Fruit fly (Drosophila melanogaster) whole organism, prepupa: Measurements from ENCODE around the gene Clc.

Experiments used
- Blimp-1 ChIP-seq: fragments of 200-800 bp; sonication (Bioruptor generic); optimal IDR thresholded peaks from 3 replicates; lab custom pipeline; 2017; ENCODE audit warnings: missing biosample characterization, missing genetic modification characterization, mild to moderate bottlenecking, moderate library complexity, missing genetic modification reagents
- CG10669 ChIP-seq: fragments of 200-800 bp; sonication (Bioruptor generic); optimal IDR thresholded peaks from 3 replicates; lab custom pipeline; 2018; ENCODE audit warnings: missing biosample characterization, mild to moderate bottlenecking, missing genetic modification characterization, moderate library complexity
- CG6854 ChIP-seq: fragments of 200-800 bp; sonication (Bioruptor generic); optimal IDR thresholded peaks from 2 replicates; lab custom pipeline; 2017; ENCODE audit warnings: missing biosample characterization, mild to moderate bottlenecking, missing genetic modification characterization
- Eip93F ChIP-seq: fragments of 200-800 bp; sonication (Bioruptor generic); optimal IDR thresholded peaks from 2 replicates; lab custom pipeline; 2016; ENCODE audit warnings: missing biosample characterization, mild to moderate bottlenecking, missing genetic modification characterization
- Hr39 ChIP-seq: fragments of 200-800 bp; sonication (Bioruptor generic); optimal IDR thresholded peaks from 2 replicates; lab custom pipeline; 2016; ENCODE audit warnings: missing biosample characterization, missing genetic modification characterization
- achi ChIP-seq: fragments of 200-800 bp; sonication (Bioruptor generic); optimal IDR thresholded peaks from 3 replicates; lab custom pipeline; 2016; ENCODE audit warnings: missing biosample characterization, missing genetic modification characterization
- fkh ChIP-seq: fragments of 200-800 bp; sonication (Bioruptor generic); optimal IDR thresholded peaks from 3 replicates; lab custom pipeline; 2017; ENCODE audit warnings: missing biosample characterization, mild to moderate bottlenecking, missing genetic modification characterization, moderate library complexity

dm6 chr3L:20287046-20287445 is 46.2 kb downstream of the Clc start:
- TF ChIP-seq fkh (GFP tag; lab: Kevin White, UChicago) (no peak), Blimp-1 (GFP tag; lab: Kevin White, UChicago) (no peak), CG10669 (GFP tag; lab: Kevin White, UChicago) (no peak), CG6854 (GFP tag; lab: Kevin White, UChicago) (no peak), Hr39 (GFP tag; lab: Kevin White, UChicago) (no peak), Eip93F (no peak), achi (GFP tag; lab: Kevin White, UChicago) (no peak)
